Fruit fly (Drosophila melanogaster): ENCODE results near the gene tey.

tey gene

DNA sequence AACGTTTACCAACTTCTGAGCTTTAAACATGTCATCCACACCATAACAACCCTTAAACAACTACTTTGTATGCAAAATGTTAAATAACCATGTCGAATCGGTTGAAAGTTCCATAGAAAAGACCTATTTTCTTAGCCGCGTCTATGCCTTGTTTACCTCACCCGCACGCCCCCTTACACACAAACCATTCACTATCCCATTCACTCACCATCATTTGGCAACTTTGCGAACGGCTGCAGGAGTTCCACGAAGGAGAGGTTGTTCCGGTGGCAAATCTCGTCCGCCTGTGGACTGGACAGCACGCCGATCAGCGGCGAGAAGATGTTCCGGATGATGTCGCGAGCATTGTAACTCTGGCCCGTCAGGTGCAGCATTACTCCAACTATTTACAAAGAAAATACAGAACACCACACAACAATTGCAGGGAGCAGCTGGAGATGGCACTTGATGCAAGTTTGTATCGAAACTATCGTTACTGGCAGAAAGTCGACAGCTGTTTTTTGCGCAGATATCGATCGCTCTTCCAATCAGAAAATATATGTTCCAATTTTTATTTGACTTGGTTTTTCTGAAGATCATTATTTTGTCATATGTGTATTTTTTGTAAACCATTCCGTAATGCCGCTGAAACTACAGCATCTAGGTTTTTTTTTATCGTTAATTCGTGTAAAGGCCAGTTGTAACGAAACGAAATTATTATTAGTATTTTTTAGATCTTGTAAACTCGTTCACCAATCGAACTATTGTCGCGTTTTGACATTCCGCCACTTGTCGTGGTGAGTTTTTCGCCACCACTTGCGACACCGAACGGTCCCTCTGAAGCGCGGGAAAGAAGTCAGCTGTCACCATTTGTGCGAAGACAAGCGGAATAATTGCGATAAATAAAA lies 45.6 kb downstream of the tey start, which contains the start of gene asf1 (continued):
- TF ChIP-seq CG9797 (GFP tag; optimal IDR thresholded peaks at IDR 0.05) = peak; percentile 88
- TF ChIP-seq CG9817 (tag; optimal IDR thresholded peaks at IDR 0.05) = no peak
- TF ChIP-seq CG31388 (GFP tag; optimal IDR thresholded peaks at IDR 0.05) = no peak
- no peak for TF ChIP-seq Side (GFP tag; optimal IDR thresholded peaks at IDR 0.05)
- TF ChIP-seq Doc2 (GFP tag; IDR thresholded peaks at IDR 0.05) = no peak
- no peak for TF ChIP-seq Hmx (GFP tag; optimal IDR thresholded peaks at IDR 0.05)
- TF ChIP-seq Hsf (GFP tag; optimal IDR thresholded peaks at IDR 0.05) = peak; percentile 39
- TF ChIP-seq salm (tag; optimal IDR thresholded peaks at IDR 0.05) = no peak
- no peak for TF ChIP-seq tio (GFP tag; optimal IDR thresholded peaks at IDR 0.05)
- TF ChIP-seq CG18619 (GFP tag; optimal IDR thresholded peaks at IDR 0.05) = no peak
- peak; percentile 86 for TF ChIP-seq Scr (GFP tag; IDR thresholded peaks at IDR 0.05; ENCODE audit: partially characterized antibody)
- TF ChIP-seq wor (GFP tag; IDR thresholded peaks at IDR 0.05) = no peak
- no peak for TF ChIP-seq CG10543 (GFP tag; optimal IDR thresholded peaks at IDR 0.05)
- TF ChIP-seq Fer1 (GFP tag; optimal IDR thresholded peaks at IDR 0.05) = no peak
- no peak for TF ChIP-seq CG14014 (GFP tag; IDR thresholded peaks at IDR 0.05)
- TF ChIP-seq ase (GFP tag; IDR thresholded peaks at IDR 0.05) = no peak
- TF ChIP-seq CG12104 (GFP tag; optimal IDR thresholded peaks at IDR 0.05) = no peak
- TF ChIP-seq unpg (GFP tag; optimal IDR thresholded peaks at IDR 0.05) = no peak
- no peak for TF ChIP-seq sc (optimal IDR thresholded peaks at IDR 0.05)
- TF ChIP-seq sc (GFP tag; optimal IDR thresholded peaks at IDR 0.05) = no peak
- no peak for TF ChIP-seq CG2889 (GFP tag; IDR thresholded peaks at IDR 0.05)
- TF ChIP-seq CG31365 (tag; optimal IDR thresholded peaks at IDR 0.05) = no peak
- TF ChIP-seq sens-2 (GFP tag; IDR thresholded peaks at IDR 0.05) = no peak
- TF ChIP-seq CG33213 (GFP tag; optimal IDR thresholded peaks at IDR 0.05) = peak; percentile 27
- TF ChIP-seq CG14860 (GFP tag; IDR thresholded peaks at IDR 0.05; ENCODE audit: partially characterized antibody) = peak; percentile 54; the same call in 1 of the 3 replicates
- TF ChIP-seq sens (GFP tag) = peak; percentile 77
- TF ChIP-seq H2.0 (GFP tag; IDR thresholded peaks at IDR 0.05) = no peak
- TF ChIP-seq CG18599 (GFP tag; optimal IDR thresholded peaks at IDR 0.05) = no peak
- no peak for TF ChIP-seq CG6683 (GFP tag; optimal IDR thresholded peaks at IDR 0.05)
- no peak for TF ChIP-seq Mad (GFP tag; optimal IDR thresholded peaks at IDR 0.05)
- TF ChIP-seq bbx (GFP tag; IDR thresholded peaks at IDR 0.05; ENCODE audit: partially characterized antibody) = peak; percentile 76
- peak; percentile 36 for TF ChIP-seq CG3995 (GFP tag; optimal IDR thresholded peaks at IDR 0.05)
- no peak for TF ChIP-seq Dad (GFP tag; optimal IDR thresholded peaks at IDR 0.05)
- peak; percentile 6 for TF ChIP-seq disco-r (GFP tag; optimal IDR thresholded peaks at IDR 0.05)
- TF ChIP-seq row (GFP tag; IDR thresholded peaks at IDR 0.05) = peak; percentile 66; the same call in 2 of the 3 replicates
- no peak for TF ChIP-seq ab (GFP tag; optimal IDR thresholded peaks at IDR 0.05)
- no peak for TF ChIP-seq sim (GFP tag; IDR thresholded peaks at IDR 0.05)
- no peak for TF ChIP-seq gt (GFP tag; IDR thresholded peaks at IDR 0.05)
- no peak for TF ChIP-seq tgo (GFP tag; IDR thresholded peaks at IDR 0.05)
- TF ChIP-seq Hr51 (GFP tag; optimal IDR thresholded peaks at IDR 0.05) = peak in 1 of 2 experiments; percentile 3
- TF ChIP-seq Sry-β (GFP tag; optimal IDR thresholded peaks at IDR 0.05) = no peak
- TF ChIP-seq CG17912 (GFP tag; optimal IDR thresholded peaks at IDR 0.05) = no peak
- TF ChIP-seq btn (GFP tag; optimal IDR thresholded peaks at IDR 0.05) = no peak
- no peak for TF ChIP-seq cad (GFP tag; optimal IDR thresholded peaks at IDR 0.05)
- peak; percentile 43; the same call in 1 of the 2 replicates for TF ChIP-seq CG42726 (GFP tag; IDR thresholded peaks at IDR 0.05; ENCODE audit: partially characterized antibody)
- TF ChIP-seq Xrp1 (GFP tag; IDR thresholded peaks at IDR 0.05) = no peak
- TF ChIP-seq Camta (GFP tag; optimal IDR thresholded peaks at IDR 0.05) = no peak
- TF ChIP-seq HmgD (GFP tag; optimal IDR thresholded peaks at IDR 0.05) = no peak
- TF ChIP-seq twi (tag; optimal IDR thresholded peaks at IDR 0.05) = no peak
